Fruit fly (Drosophila melanogaster) whole organism, embryonic: Measurements from ENCODE around the gene CG3368.

Experiments used
- Awh ChIP-seq: fragments of 200-800 bp; sonication (Bioruptor generic); IDR thresholded peaks from 2 replicates; pipeline ENCODE4, ENCODE4 v1.3.6; 2022; ENCODE audit warnings: missing biosample characterization, missing genetic modification characterization
- BtbVII ChIP-seq: fragments of 200-800 bp; sonication (Bioruptor generic); optimal IDR thresholded peaks from 3 replicates; lab custom pipeline; 2017; ENCODE audit warnings: missing biosample characterization, mild to moderate bottlenecking, missing genetic modification characterization
- CG10274 ChIP-seq: fragments of 200-800 bp; sonication (Bioruptor generic); optimal IDR thresholded peaks from 3 replicates; lab custom pipeline; 2017; ENCODE audit warnings: missing biosample characterization, mild to moderate bottlenecking, missing genetic modification characterization
- CG11093 ChIP-seq: fragments of 200-800 bp; sonication (Bioruptor generic); IDR thresholded peaks from 3 replicates; pipeline ENCODE4 v1.3.6; 2022; ENCODE audit warnings: missing biosample characterization, missing genetic modification characterization
- CG12236 ChIP-seq: fragments of 200-800 bp; sonication (Bioruptor generic); optimal IDR thresholded peaks from 2 replicates; lab custom pipeline; 2016; ENCODE audit warnings: missing biosample characterization, missing genetic modification characterization
- CG14667 ChIP-seq: fragments of 200-800 bp; sonication (Bioruptor generic); IDR thresholded peaks from 2 replicates; pipeline ENCODE4 v1.3.6; 2022; ENCODE audit warnings: missing biosample characterization, missing genetic modification characterization
- CG17359 ChIP-seq: fragments of 200-800 bp; sonication (Bioruptor generic); optimal IDR thresholded peaks from 3 replicates; lab custom pipeline; 2018; ENCODE audit warnings: missing biosample characterization, mild to moderate bottlenecking, missing genetic modification characterization, moderate library complexity
- CG2116 ChIP-seq: fragments of 200-800 bp; sonication (Bioruptor generic); optimal IDR thresholded peaks from 3 replicates; lab custom pipeline; 2018; ENCODE audit warnings: missing biosample characterization, mild to moderate bottlenecking, missing genetic modification characterization
- CG2199 ChIP-seq: fragments of 200-800 bp; sonication (Bioruptor generic); IDR thresholded peaks from 3 replicates; pipeline ENCODE4 v1.3.6; 2022; ENCODE audit warnings: missing biosample characterization, missing genetic modification characterization
- CG31365 ChIP-seq: fragments of 200-800 bp; sonication (Bioruptor generic); optimal IDR thresholded peaks from 2 replicates; lab custom pipeline; 2018; ENCODE audit warnings: missing biosample characterization, mild to moderate bottlenecking, missing genetic modification characterization
- CG3163 ChIP-seq: fragments of 200-800 bp; sonication (Bioruptor generic); optimal IDR thresholded peaks from 3 replicates; lab custom pipeline; 2016; ENCODE audit warnings: missing biosample characterization, missing genetic modification characterization
- CG3281 ChIP-seq: fragments of 200-800 bp; sonication (Bioruptor generic); optimal IDR thresholded peaks from 3 replicates; lab custom pipeline; 2017; ENCODE audit warnings: missing biosample characterization, mild to moderate bottlenecking, missing genetic modification characterization
- CG34422 ChIP-seq: fragments of 200-800 bp; sonication (Bioruptor generic); IDR thresholded peaks from 3 replicates; pipeline ENCODE4 v1.3.6; 2022; ENCODE audit warnings: missing biosample characterization, missing genetic modification characterization
- CG4282 ChIP-seq: fragments of 200-800 bp; sonication (Bioruptor generic); optimal IDR thresholded peaks from 2 replicates; lab custom pipeline; 2016; ENCODE audit warnings: missing biosample characterization, missing genetic modification characterization
- CG4730 ChIP-seq: fragments of 200-800 bp; sonication (Bioruptor generic); IDR thresholded peaks from 2 replicates; pipeline ENCODE4 v1.3.6; 2022; ENCODE audit warnings: missing biosample characterization, missing genetic modification characterization
- CG5245 ChIP-seq: fragments of 200-800 bp; sonication (Bioruptor generic); optimal IDR thresholded peaks from 3 replicates; lab custom pipeline; 2016; ENCODE audit warnings: missing biosample characterization, missing genetic modification characterization
- CG7556 ChIP-seq: fragments of 200-800 bp; sonication (Bioruptor generic); optimal IDR thresholded peaks from 2 replicates; lab custom pipeline; 2017; ENCODE audit warnings: missing biosample characterization, mild to moderate bottlenecking, missing genetic modification characterization
- CG9437 ChIP-seq: fragments of 200-800 bp; sonication (Bioruptor generic); optimal IDR thresholded peaks from 2 replicates; lab custom pipeline; 2018; ENCODE audit warnings: missing biosample characterization, mild to moderate bottlenecking, missing genetic modification characterization
- CG9797 ChIP-seq: fragments of 200-800 bp; sonication (Bioruptor generic); optimal IDR thresholded peaks from 3 replicates; lab custom pipeline; 2018; ENCODE audit warnings: missing biosample characterization, mild to moderate bottlenecking, missing genetic modification characterization
- Camta ChIP-seq: fragments of 200-800 bp; sonication (Bioruptor generic); optimal IDR thresholded peaks from 2 replicates; lab custom pipeline; 2016; ENCODE audit warnings: missing biosample characterization, missing genetic modification characterization
- CkIIα-i1 ChIP-seq: fragments of 200-800 bp; sonication (Bioruptor generic); IDR thresholded peaks from 2 replicates; pipeline ENCODE4 v1.3.6; 2022; ENCODE audit warnings: missing biosample characterization, missing genetic modification characterization
- Elba2 ChIP-seq: fragments of 200-800 bp; sonication (Bioruptor generic); optimal IDR thresholded peaks from 3 replicates; lab custom pipeline; 2016; ENCODE audit warnings: missing biosample characterization, missing genetic modification characterization
- Fer1 ChIP-seq: fragments of 200-800 bp; sonication (Bioruptor generic); optimal IDR thresholded peaks from 2 replicates; lab custom pipeline; 2017; ENCODE audit warnings: missing biosample characterization, mild to moderate bottlenecking, missing genetic modification characterization
- Hsf ChIP-seq: fragments of 200-800 bp; sonication (Bioruptor generic); optimal IDR thresholded peaks from 3 replicates; lab custom pipeline; 2016; ENCODE audit warnings: missing biosample characterization, missing genetic modification characterization
- MESR4 ChIP-seq: fragments of 200-800 bp; sonication (Bioruptor generic); optimal IDR thresholded peaks from 2 replicates; lab custom pipeline; 2018; ENCODE audit warnings: missing biosample characterization, mild to moderate bottlenecking, missing genetic modification characterization, moderate library complexity
- MTF-1 ChIP-seq: fragments of 200-800 bp; sonication (Bioruptor generic); optimal IDR thresholded peaks from 2 replicates; lab custom pipeline; 2018; ENCODE audit warnings: missing biosample characterization, mild to moderate bottlenecking, missing genetic modification characterization, borderline replicate concordance
- Nf-YA ChIP-seq: fragments of 200-800 bp; sonication (Bioruptor generic); IDR thresholded peaks from 2 replicates; pipeline ENCODE4 v1.3.6; 2022; ENCODE audit warnings: missing biosample characterization, missing genetic modification characterization
- Usf ChIP-seq: fragments of 200-800 bp; sonication (Bioruptor generic); optimal IDR thresholded peaks from 2 replicates; lab custom pipeline; 2017; ENCODE audit warnings: missing genotype, missing biosample characterization, missing genetic modification characterization
- ab ChIP-seq: fragments of 200-800 bp; sonication (Bioruptor generic); optimal IDR thresholded peaks from 2 replicates; lab custom pipeline; 2016; ENCODE audit warnings: missing biosample characterization, missing genetic modification characterization
- bab2 ChIP-seq: fragments of 200-800 bp; sonication (Bioruptor generic); optimal IDR thresholded peaks from 2 replicates; lab custom pipeline; 2016; ENCODE audit warnings: missing biosample characterization, missing genetic modification characterization
- bcd ChIP-seq: fragments of 200-800 bp; sonication (Bioruptor generic); optimal IDR thresholded peaks from 2 replicates; lab custom pipeline; 2017; ENCODE audit warnings: missing biosample characterization, mild to moderate bottlenecking, missing genetic modification characterization
- bsh ChIP-seq, 2 experiments: fragments of 200-800 bp; sonication (Bioruptor generic); optimal IDR thresholded peaks; 2 replicates each; lab custom pipeline; 2017 to 2018; ENCODE audit warnings: mild to moderate bottlenecking in 2 of 2, missing biosample characterization in 2 of 2, missing genetic modification characterization in 2 of 2, moderate library complexity in 1 of 2
- cas ChIP-seq: fragments of 200-800 bp; sonication (Bioruptor generic); IDR thresholded peaks from 2 replicates; pipeline ENCODE4 v1.3.6; 2022; ENCODE audit warnings: missing biosample characterization, missing genetic modification characterization
- chm ChIP-seq: fragments of 200-800 bp; sonication (Bioruptor generic); IDR thresholded peaks from 2 replicates; pipeline ENCODE4 v1.3.6; 2022; ENCODE audit warnings: missing biosample characterization, missing genetic modification characterization
- dati ChIP-seq: fragments of 200-800 bp; sonication (Bioruptor generic); IDR thresholded peaks from 2 replicates; pipeline ENCODE4 v1.3.6; 2022; ENCODE audit warnings: missing biosample characterization, missing genetic modification characterization
- dimm ChIP-seq: fragments of 200-800 bp; sonication (Bioruptor generic); IDR thresholded peaks from 2 replicates; pipeline ENCODE4 v1.3.6; 2022; ENCODE audit warnings: missing biosample characterization, missing genetic modification characterization
- gem ChIP-seq: fragments of 200-800 bp; sonication (Bioruptor generic); optimal IDR thresholded peaks from 2 replicates; lab custom pipeline; 2019; ENCODE audit warnings: missing biosample characterization, mild to moderate bottlenecking, missing genetic modification characterization, moderate library complexity
- klu ChIP-seq: fragments of 200-800 bp; sonication (Bioruptor generic); IDR thresholded peaks from 2 replicates; pipeline ENCODE4 v1.3.6; 2022; ENCODE audit warnings: missing biosample characterization, missing genetic modification characterization
- lov ChIP-seq, 2 experiments: fragments of 200-800 bp in 1 of 2; fragments of >200 bp in 1 of 2; sonication (Bioruptor generic) in 1 of 2; IDR thresholded peaks in 1 of 2; optimal IDR thresholded peaks in 1 of 2; 2 replicates in 1 of 2; 3 replicates in 1 of 2; pipeline versions ENCODE4 v1.3.6 to Lab custom; 2017 to 2022; ENCODE audit warnings: missing biosample characterization in 1 of 2, missing genetic modification characterization in 1 of 2
- maf-S ChIP-seq: fragments of 200-800 bp; sonication (Bioruptor generic); optimal IDR thresholded peaks from 2 replicates; lab custom pipeline; 2016; ENCODE audit warnings: missing biosample characterization, missing genetic modification characterization
- run ChIP-seq: fragments of 200-800 bp; sonication (Bioruptor generic); optimal IDR thresholded peaks from 3 replicates; lab custom pipeline; 2018; ENCODE audit warnings: missing biosample characterization, mild to moderate bottlenecking, missing genetic modification characterization
- schlank ChIP-seq: fragments of 200-800 bp; sonication (Bioruptor generic); optimal IDR thresholded peaks from 2 replicates; lab custom pipeline; 2018; ENCODE audit warnings: missing biosample characterization, mild to moderate bottlenecking, missing genetic modification characterization
- seq ChIP-seq: fragments of 200-800 bp; sonication (Bioruptor generic); IDR thresholded peaks from 2 replicates; pipeline ENCODE4 v1.3.6; 2022; ENCODE audit warnings: missing biosample characterization, missing genetic modification characterization
- sob ChIP-seq: fragments of 200-800 bp; sonication (Bioruptor generic); IDR thresholded peaks from 2 replicates; pipeline ENCODE4 v1.3.6; 2022; ENCODE audit warnings: missing biosample characterization, missing genetic modification characterization
- sr ChIP-seq: fragments of 200-800 bp; sonication (Bioruptor generic); IDR thresholded peaks from 3 replicates; pipeline ENCODE4 v1.3.6; 2022; ENCODE audit warnings: missing biosample characterization, missing genetic modification characterization
- stwl ChIP-seq: fragments of 200-800 bp; sonication (Bioruptor generic); optimal IDR thresholded peaks from 3 replicates; lab custom pipeline; 2018; ENCODE audit warnings: missing biosample characterization, mild to moderate bottlenecking, missing genetic modification characterization, moderate library complexity
- tio ChIP-seq: fragments of 200-800 bp; sonication (Bioruptor generic); optimal IDR thresholded peaks from 2 replicates; lab custom pipeline; 2017; ENCODE audit warnings: missing biosample characterization, missing genetic modification characterization, inconsistent platforms
- unc-4 ChIP-seq: fragments of 200-800 bp; sonication (Bioruptor generic); IDR thresholded peaks from 2 replicates; pipeline ENCODE4 v1.3.6; 2022; ENCODE audit warnings: missing biosample characterization, missing genetic modification characterization; ENCODE audit not compliant: partially characterized antibody
- z ChIP-seq: fragments of 200-800 bp; sonication (Bioruptor generic); IDR thresholded peaks from 3 replicates; pipeline ENCODE4 v1.3.6; 2022; ENCODE audit warnings: missing biosample characterization, missing genetic modification characterization

The CG3368 gene

dm6 chr3R:27253136-27253920, 30.3 kb upstream of the CG3368 start, which contains the start of gene pll (continued):
- TF ChIP-seq z (GFP tag; lab: Robert Waterston, UW) (no peak), CG7556 (peak; percentile 72), Elba2 (GFP tag; lab: Kevin White, UChicago) (peak; percentile 45), CG4730 (peak; percentile 84), sr (GFP tag; lab: Robert Waterston, UW) (peak; percentile 63; the same call in 2 of the 3 replicates), CG17359 (peak; percentile 86), CG5245 (GFP tag; lab: Kevin White, UChicago) (peak; percentile 62), MTF-1 (GFP tag; lab: Kevin White, UChicago) (peak; percentile 60), BtbVII (GFP tag; lab: Kevin White, UChicago) (peak; percentile 34), bcd (GFP tag; lab: Kevin White, UChicago) (peak; percentile 71), bab2 (GFP tag; lab: Kevin White, UChicago) (peak; percentile 81), bsh (GFP tag; optimal IDR thresholded peaks at IDR 0.05; lab: Kevin White, UChicago) (peak in 1 of 2 experiments; percentile 84), CG9797 (GFP tag; lab: Kevin White, UChicago) (peak; percentile 96), CG11093 (GFP tag; lab: Robert Waterston, UW) (peak; percentile 75), Nf-YA (peak; percentile 77), CG10274 (GFP tag; lab: Kevin White, UChicago) (no peak), seq (GFP tag; lab: Robert Waterston, UW) (peak; percentile 69; the same call in 1 of the 2 replicates), Awh (GFP tag; lab: Robert Waterston, UW) (peak; percentile 84), cas (peak; percentile 71), Hsf (GFP tag; lab: Kevin White, UChicago) (peak; percentile 84), lov (optimal IDR thresholded peaks at IDR 0.05; lab: Kevin White, UChicago) (no peak), lov (GFP tag; IDR thresholded peaks at IDR 0.05; lab: Robert Waterston, UW) (peak; percentile 76; the same call in 1 of the 3 replicates), CkIIα-i1 (no peak), tio (GFP tag; lab: Kevin White, UChicago) (no peak), Fer1 (GFP tag; lab: Kevin White, UChicago) (peak; percentile 72), gem (tag; lab: Kevin White, UChicago) (no peak), chm (GFP tag; lab: Robert Waterston, UW) (peak; percentile 92), CG4282 (GFP tag; lab: Kevin White, UChicago) (no peak), CG31365 (tag; lab: Kevin White, UChicago) (no peak), CG14667 (GFP tag; lab: Robert Waterston, UW) (peak; percentile 90), CG34422 (GFP tag; lab: Robert Waterston, UW) (peak; percentile 87), CG2116 (GFP tag; lab: Kevin White, UChicago) (peak; percentile 61), stwl (tag; lab: Kevin White, UChicago) (peak; percentile 62), CG9437 (GFP tag; lab: Kevin White, UChicago) (no peak), dimm (GFP tag; lab: Robert Waterston, UW) (peak; percentile 62; the same call in 1 of the 2 replicates), CG2199 (GFP tag; lab: Robert Waterston, UW) (peak; percentile 66; the same call in 1 of the 3 replicates), ab (GFP tag; lab: Kevin White, UChicago) (peak; percentile 6), CG3281 (GFP tag; lab: Kevin White, UChicago) (peak; percentile 63), schlank (tag; lab: Kevin White, UChicago) (peak; percentile 50), MESR4 (peak; percentile 76), klu (GFP tag; lab: Robert Waterston, UW) (peak; percentile 70), run (tag; lab: Kevin White, UChicago) (peak; percentile 58), unc-4 (GFP tag; lab: Robert Waterston, UW) (peak; percentile 59), Usf (GFP tag; lab: Kevin White, UChicago) (no peak), Camta (GFP tag; lab: Kevin White, UChicago) (peak; percentile 71), CG3163 (GFP tag; lab: Kevin White, UChicago) (peak; percentile 29), maf-S (GFP tag; lab: Kevin White, UChicago) (peak; percentile 74), sob (GFP tag; lab: Robert Waterston, UW) (peak; percentile 89), dati (GFP tag; lab: Robert Waterston, UW) (peak; percentile 65), CG12236 (GFP tag; lab: Kevin White, UChicago) (peak; percentile 35)
